Worm (Caenorhabditis elegans): ENCODE measurements around the gene rnp-5.

DNA sequence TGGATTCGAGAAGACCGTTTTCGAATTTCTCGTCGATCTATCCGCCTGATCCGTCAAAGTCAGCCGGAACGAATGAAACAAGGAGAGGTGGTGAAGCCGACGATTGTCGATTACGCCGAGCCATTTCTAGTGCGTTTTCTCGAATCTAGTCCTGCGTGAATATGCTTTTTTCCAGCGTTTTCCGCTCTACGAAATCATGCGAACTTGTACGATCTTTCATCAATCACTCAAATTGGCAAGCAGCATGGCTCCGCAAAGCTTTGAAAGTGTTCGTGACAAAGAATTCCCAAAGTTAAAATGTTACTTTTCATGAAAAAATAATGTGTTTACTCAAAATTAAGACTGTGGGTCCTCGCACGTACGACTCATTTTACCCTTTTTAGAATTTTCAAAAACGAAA lies 43.2 kb upstream of the rnp-5 start:
- TF ChIP-seq aly-1 (tag; optimal IDR thresholded peaks at IDR 0.05) (no peak), ama-1 (optimal IDR thresholded peaks at IDR 0.05) (no peak), F13C5.2 (tag; optimal IDR thresholded peaks at IDR 0.05) (no peak), hnd-1 (tag; optimal IDR thresholded peaks at IDR 0.05) (no peak)
